Worm (Caenorhabditis elegans): ENCODE measurements around the gene scl-20.
A peak's percentile ranks its signal among the peaks of the same experiment; 100 is the strongest.

scl-20 gene

ce11 chrV:18731579-18732041 lies 2.7 kb downstream of the scl-20 start, which contains the start of the genes asp-18 and scl-19:
asp-18 (minus strand) TSS chrV:18731679.
scl-19 (plus strand) TSS chrV:18731991.
- TF ChIP-seq ahr-1 (tag; optimal IDR thresholded peaks at IDR 0.05) (no peak), nhr-11 (tag; optimal IDR thresholded peaks at IDR 0.05) (no peak), unc-86 (tag; optimal IDR thresholded peaks at IDR 0.05) (no peak)

ce11 chrV:18729324-18729924 lies 4.9 kb downstream of the scl-20 start, which contains the start of gene asp-19:
asp-19 (minus strand) TSS chrV:18729374.
- TF ChIP-seq ceh-14 (tag; optimal IDR thresholded peaks at IDR 0.05), result no peak
- TF ChIP-seq madf-2 (tag; optimal IDR thresholded peaks at IDR 0.05), result no peak
- TF ChIP-seq pax-1 (tag; optimal IDR thresholded peaks at IDR 0.05), result no peak
- no peak for TF ChIP-seq ceh-45 (GFP tag; IDR thresholded peaks at IDR 0.05)
- TF ChIP-seq ceh-22 (tag; optimal IDR thresholded peaks at IDR 0.05), result no peak
- no peak for TF ChIP-seq mec-3 (tag; optimal IDR thresholded peaks at IDR 0.05; ENCODE audit: borderline replicate concordance)
- TF ChIP-seq nhr-232 (tag; optimal IDR thresholded peaks at IDR 0.05), result no peak
- no peak for TF ChIP-seq Y22D7AL.16 (tag; optimal IDR thresholded peaks at IDR 0.05)
- no peak for TF ChIP-seq ztf-16 (tag; optimal IDR thresholded peaks at IDR 0.05)
- TF ChIP-seq pat-9 (tag; optimal IDR thresholded peaks at IDR 0.05), result no peak
- TF ChIP-seq unc-86 (tag; optimal IDR thresholded peaks at IDR 0.05), result no peak
- no peak for TF ChIP-seq ceh-18 (tag; optimal IDR thresholded peaks at IDR 0.05)
- no peak for TF ChIP-seq dmd-4 (tag; optimal IDR thresholded peaks at IDR 0.05; ENCODE audit: borderline replicate concordance)
- no peak for TF ChIP-seq K09A11.1 (tag; optimal IDR thresholded peaks at IDR 0.05; ENCODE audit: insufficient read depth)

DNA sequence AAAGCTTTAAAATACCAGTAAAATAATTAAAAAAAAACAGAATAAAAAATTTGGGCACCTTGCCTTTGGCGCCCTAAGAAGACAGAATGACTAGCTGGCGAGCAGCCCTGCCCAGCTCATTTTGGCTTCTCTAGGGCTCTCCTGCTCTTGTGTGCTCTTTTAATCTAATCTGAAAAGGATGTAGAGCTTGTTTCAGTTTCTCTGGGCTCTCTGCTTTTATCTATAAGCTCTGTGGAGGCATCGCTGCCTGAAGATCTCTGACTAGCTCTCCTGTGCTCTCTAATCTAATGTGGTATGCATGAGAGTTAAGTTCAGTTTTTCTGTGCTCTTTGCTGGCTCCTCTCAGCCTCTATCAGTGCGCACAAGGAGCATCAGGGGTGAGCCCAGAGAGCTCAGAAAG lies 8.4 kb downstream of the scl-20 start:
- TF ChIP-seq pqm-1 (tag; optimal IDR thresholded peaks at IDR 0.05), result no peak
- no peak for TF ChIP-seq sdc-2 (tag; optimal IDR thresholded peaks at IDR 0.05)
- no peak for TF ChIP-seq ceh-19 (GFP tag; optimal IDR thresholded peaks at IDR 0.05)
- TF ChIP-seq unc-42 (tag; optimal IDR thresholded peaks at IDR 0.05), result peak; percentile 72
- no peak for TF ChIP-seq fkh-6 (tag; optimal IDR thresholded peaks at IDR 0.05)
- no peak for TF ChIP-seq ceh-24 (tag; optimal IDR thresholded peaks at IDR 0.05)
- no peak for TF ChIP-seq fax-1 (tag; optimal IDR thresholded peaks at IDR 0.05)
- no peak for TF ChIP-seq zip-5 (tag; optimal IDR thresholded peaks at IDR 0.05)

ce11 chrV:18724076-18724475 lies 10.2 kb downstream of the scl-20 start:
- no peak for TF ChIP-seq hlh-15 (tag; optimal IDR thresholded peaks at IDR 0.05)
- no peak for TF ChIP-seq unc-3 (GFP tag; conservative IDR thresholded peaks at IDR 0.05)
- TF ChIP-seq unc-3 (tag; optimal IDR thresholded peaks at IDR 0.05), result no peak
- TF ChIP-seq hlh-6 (tag; optimal IDR thresholded peaks at IDR 0.05), result no peak
- no peak for TF ChIP-seq ceh-22 (tag; optimal IDR thresholded peaks at IDR 0.05)
- no peak for TF ChIP-seq F13H6.1 (tag; optimal IDR thresholded peaks at IDR 0.05)
- no peak for TF ChIP-seq elt-4 (tag; optimal IDR thresholded peaks at IDR 0.05)
- no peak for TF ChIP-seq sdc-2 (tag; optimal IDR thresholded peaks at IDR 0.05)
- TF ChIP-seq unc-55 (GFP tag; optimal IDR thresholded peaks at IDR 0.05), result no peak
- no peak for TF ChIP-seq tbx-7 (tag; optimal IDR thresholded peaks at IDR 0.05)
- TF ChIP-seq ahr-1 (tag; optimal IDR thresholded peaks at IDR 0.05), result no peak
- no peak for TF ChIP-seq nhr-11 (tag; optimal IDR thresholded peaks at IDR 0.05)
- no peak for TF ChIP-seq nhr-232 (tag; optimal IDR thresholded peaks at IDR 0.05)
- no peak for TF ChIP-seq pha-2 (tag; optimal IDR thresholded peaks at IDR 0.05)
- no peak for TF ChIP-seq unc-42 (tag; optimal IDR thresholded peaks at IDR 0.05)
- no peak for TF ChIP-seq K09A11.1 (tag; optimal IDR thresholded peaks at IDR 0.05; ENCODE audit: insufficient read depth)
- TF ChIP-seq ceh-6 (GFP tag; optimal IDR thresholded peaks at IDR 0.05), result no peak

ce11 chrV:18723604-18724003 lies 10.7 kb downstream of the scl-20 start:
- TF ChIP-seq ztf-16 (tag; optimal IDR thresholded peaks at IDR 0.05) (peak; percentile 26), elt-2 (tag; optimal IDR thresholded peaks at IDR 0.05) (peak; percentile 14), syd-9 (tag; optimal IDR thresholded peaks at IDR 0.05) (peak; percentile 29), ceh-22 (tag; optimal IDR thresholded peaks at IDR 0.05) (peak; percentile 9), K09A11.1 (tag; optimal IDR thresholded peaks at IDR 0.05; ENCODE audit: insufficient read depth) (no peak), unc-42 (tag; optimal IDR thresholded peaks at IDR 0.05) (peak; percentile 85), ceh-18 (tag; optimal IDR thresholded peaks at IDR 0.05) (peak; percentile 31), nhr-232 (tag; optimal IDR thresholded peaks at IDR 0.05) (no peak), ceh-45 (GFP tag; IDR thresholded peaks at IDR 0.05) (no peak), ceh-30 (tag; optimal IDR thresholded peaks at IDR 0.05) (peak; percentile 92), hlh-13 (GFP tag; optimal IDR thresholded peaks at IDR 0.05) (no peak), ceh-9 (tag; optimal IDR thresholded peaks at IDR 0.05) (no peak), pqm-1 (tag; optimal IDR thresholded peaks at IDR 0.05) (peak; percentile 65), npax-4 (tag; optimal IDR thresholded peaks at IDR 0.05) (no peak), ama-1 (optimal IDR thresholded peaks at IDR 0.05) (no peak), hlh-6 (tag; optimal IDR thresholded peaks at IDR 0.05) (no peak), unc-3 (GFP tag; conservative IDR thresholded peaks at IDR 0.05) (no peak), unc-3 (tag; optimal IDR thresholded peaks at IDR 0.05) (no peak), rnt-1 (tag; optimal IDR thresholded peaks at IDR 0.05) (peak; percentile 21), gmeb-2 (tag; optimal IDR thresholded peaks at IDR 0.05) (no peak), nhr-11 (tag; optimal IDR thresholded peaks at IDR 0.05) (no peak), F13H6.1 (tag; optimal IDR thresholded peaks at IDR 0.05) (peak; percentile 58), pha-2 (tag; optimal IDR thresholded peaks at IDR 0.05) (peak; percentile 59)
